Worm (Caenorhabditis elegans) whole organism, late embryonic: Measurements from ENCODE around the gene R53.4.

Experiments
- ceh-18 ChIP-seq: sonication (generic microtip); optimal IDR thresholded peaks from 2 replicates; lab custom pipeline; 2016; ENCODE audit warnings: missing genetic modification characterization, missing compliant biosample characterization
- elt-2 ChIP-seq: sonication (generic microtip); optimal IDR thresholded peaks from 2 replicates; lab custom pipeline; 2016; ENCODE audit warnings: missing genetic modification reagents, missing genetic modification characterization, missing compliant biosample characterization
- mec-3 ChIP-seq: sonication (generic microtip); optimal IDR thresholded peaks from 2 replicates; lab custom pipeline; 2016; ENCODE audit warnings: borderline replicate concordance, missing genetic modification characterization, missing compliant biosample characterization
- odd-2 ChIP-seq: sonication (generic microtip); optimal IDR thresholded peaks from 2 replicates; lab custom pipeline; 2017; ENCODE audit warnings: antibody characterized with exemption, mild to moderate bottlenecking, missing genetic modification characterization, missing compliant biosample characterization
- rnt-1 ChIP-seq: sonication (generic microtip); optimal IDR thresholded peaks from 2 replicates; lab custom pipeline; 2016; ENCODE audit warnings: missing genetic modification characterization, missing compliant biosample characterization

DNA sequence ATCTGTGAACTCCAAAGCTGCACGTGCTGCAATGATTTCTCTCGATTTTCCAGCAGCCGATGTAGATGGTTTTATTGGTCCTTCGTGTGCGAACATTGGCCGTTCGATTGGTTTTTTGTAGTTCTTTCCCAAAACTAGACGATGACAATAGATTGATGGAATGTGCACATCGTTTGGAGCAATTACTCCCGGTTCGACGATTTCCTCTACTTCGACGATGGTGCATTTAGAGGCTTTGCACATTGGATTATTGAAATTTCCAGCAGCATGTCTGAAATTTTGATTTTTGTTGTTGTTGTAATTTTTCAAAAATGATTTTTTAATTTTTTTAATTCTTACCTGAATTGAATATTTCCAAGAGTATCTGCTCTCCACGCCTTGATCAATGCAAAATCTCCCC is 32.2 kb downstream of the R53.4 start:
- TF ChIP-seq odd-2 (tag; lab: Kevin White, UChicago): no peak
- TF ChIP-seq rnt-1: no peak
- TF ChIP-seq mec-3 (tag; lab: Kevin White, UChicago): no peak
- no peak for TF ChIP-seq elt-2 (tag; lab: Kevin White, UChicago)
- no peak for TF ChIP-seq ceh-18
